Worm (Caenorhabditis elegans) whole organism, L3 larva: ENCODE measurements around the gene F19H6.5.

Experiments
- R02D3.7 ChIP-seq: fragments of 150-350 bp; optimal IDR thresholded peaks from 2 replicates; lab custom pipeline; 2014; ENCODE audit warnings: missing biosample characterization, missing genetic modification characterization
- ZK546.5 ChIP-seq: sonication (generic microtip); optimal IDR thresholded peaks from 2 replicates; lab custom pipeline; 2017; ENCODE audit warnings: missing biosample characterization, missing genetic modification characterization
- aly-2 ChIP-seq: fragments of 150-350 bp; optimal IDR thresholded peaks from 2 replicates; lab custom pipeline; 2014; ENCODE audit warnings: missing biosample characterization, missing genetic modification characterization
- ama-1 ChIP-seq: fragments of 150-350 bp; optimal IDR thresholded peaks from 2 replicates; lab custom pipeline; 2018
- ceh-82 ChIP-seq: fragments of 150-350 bp; optimal IDR thresholded peaks from 2 replicates; lab custom pipeline; 2014; ENCODE audit warnings: missing biosample characterization, missing genetic modification characterization
- ceh-9 ChIP-seq: sonication (generic microtip); optimal IDR thresholded peaks from 2 replicates; lab custom pipeline; 2018; ENCODE audit warnings: missing biosample characterization, missing genetic modification characterization
- elt-1 ChIP-seq: fragments of 150-350 bp; optimal IDR thresholded peaks from 2 replicates; lab custom pipeline; 2014; ENCODE audit warnings: missing biosample characterization, missing genetic modification characterization
- elt-2 ChIP-seq: sonication (generic microtip); optimal IDR thresholded peaks from 2 replicates; lab custom pipeline; 2016; ENCODE audit warnings: missing genetic modification reagents, mild to moderate bottlenecking, missing genetic modification characterization, missing compliant biosample characterization
- elt-3 ChIP-seq, 3 experiments: fragments of 150-350 bp in 1 of 3; sonication (generic microtip) in 2 of 3; optimal IDR thresholded peaks; 2 replicates in 2 of 3; 4 replicates in 1 of 3; lab custom pipeline; 2014 to 2017; ENCODE audit warnings: missing biosample characterization in 3 of 3, missing genetic modification characterization in 3 of 3
- eor-1 ChIP-seq, 2 experiments: fragments of 150-350 bp; optimal IDR thresholded peaks; 2 replicates each; lab custom pipeline; 2014 to 2018; ENCODE audit warnings: missing biosample characterization in 2 of 2, missing genetic modification characterization in 2 of 2
- fkh-10 ChIP-seq: sonication (generic microtip); optimal IDR thresholded peaks from 2 replicates; lab custom pipeline; 2017; ENCODE audit warnings: missing biosample characterization, missing genetic modification reagents, missing genetic modification characterization
- fos-1 ChIP-seq: fragments of 150-350 bp; optimal IDR thresholded peaks from 2 replicates; lab custom pipeline; 2014; ENCODE audit warnings: missing biosample characterization, missing genetic modification characterization
- lin-15B ChIP-seq: fragments of 150-350 bp; optimal IDR thresholded peaks from 2 replicates; lab custom pipeline; 2014; ENCODE audit warnings: missing biosample characterization, missing genetic modification characterization
- lin-39 ChIP-seq: fragments of 150-350 bp; optimal IDR thresholded peaks from 2 replicates; lab custom pipeline; 2018; ENCODE audit warnings: missing biosample characterization, missing genetic modification reagents, missing genetic modification characterization
- lsy-12 ChIP-seq: sonication (generic microtip); optimal IDR thresholded peaks from 2 replicates; lab custom pipeline; 2016; ENCODE audit warnings: mild to moderate bottlenecking, missing genetic modification characterization, missing compliant biosample characterization
- mdl-1 ChIP-seq: fragments of 150-350 bp; optimal IDR thresholded peaks from 2 replicates; lab custom pipeline; 2014; ENCODE audit warnings: missing biosample characterization, missing genetic modification characterization
- mml-1 ChIP-seq: fragments of 150-350 bp; sonication (generic microtip); optimal IDR thresholded peaks from 3 replicates; lab custom pipeline; 2014; ENCODE audit warnings: missing biosample characterization, missing genetic modification characterization
- nfya-1 ChIP-seq: sonication (generic microtip); optimal IDR thresholded peaks from 2 replicates; lab custom pipeline; 2017; ENCODE audit warnings: missing genetic modification characterization, mild to moderate bottlenecking, missing compliant biosample characterization, antibody characterized with exemption, moderate library complexity; ENCODE audit not compliant: insufficient read depth
- nhr-11 ChIP-seq: fragments of 150-350 bp; optimal IDR thresholded peaks from 2 replicates; lab custom pipeline; 2014; ENCODE audit warnings: missing biosample characterization, missing genetic modification characterization
- nhr-23 ChIP-seq: fragments of 150-350 bp; optimal IDR thresholded peaks from 2 replicates; lab custom pipeline; 2014; ENCODE audit warnings: missing biosample characterization, missing genetic modification reagents, missing genetic modification characterization
- nhr-237 ChIP-seq: fragments of 150-350 bp; optimal IDR thresholded peaks from 2 replicates; lab custom pipeline; 2014; ENCODE audit warnings: missing biosample characterization, missing genetic modification characterization
- nhr-25 ChIP-seq: sonication (generic microtip); optimal IDR thresholded peaks from 2 replicates; lab custom pipeline; 2017; ENCODE audit warnings: missing biosample characterization, missing genetic modification characterization
- nhr-67 ChIP-seq: fragments of 150-350 bp; optimal IDR thresholded peaks from 2 replicates; lab custom pipeline; 2014; ENCODE audit warnings: missing biosample characterization, missing genetic modification characterization
- nhr-76 ChIP-seq: fragments of 150-350 bp; sonication (generic microtip); optimal IDR thresholded peaks from 5 replicates; lab custom pipeline; 2014; ENCODE audit warnings: missing biosample characterization, missing genetic modification characterization
- nhr-77 ChIP-seq: fragments of 150-350 bp; optimal IDR thresholded peaks from 2 replicates; lab custom pipeline; 2014; ENCODE audit warnings: missing biosample characterization, missing genetic modification characterization
- sea-2 ChIP-seq: fragments of 150-350 bp; sonication (generic microtip); optimal IDR thresholded peaks from 4 replicates; lab custom pipeline; 2014; ENCODE audit warnings: missing biosample characterization, missing genetic modification reagents, missing genetic modification characterization
- snpc-4 ChIP-seq: fragments of 150-350 bp; optimal IDR thresholded peaks from 2 replicates; lab custom pipeline; 2014; ENCODE audit warnings: missing biosample characterization, missing genetic modification characterization
- unc-39 ChIP-seq: sonication (generic microtip); optimal IDR thresholded peaks from 4 replicates; lab custom pipeline; 2017; ENCODE audit warnings: missing biosample characterization, missing genetic modification characterization
- zag-1 ChIP-seq: fragments of 150-350 bp; optimal IDR thresholded peaks from 2 replicates; lab custom pipeline; 2014; ENCODE audit warnings: missing biosample characterization, missing genetic modification characterization
- ztf-11 ChIP-seq: fragments of 150-350 bp; optimal IDR thresholded peaks from 2 replicates; lab custom pipeline; 2014; ENCODE audit warnings: missing biosample characterization, missing genetic modification characterization

The F19H6.5 gene

DNA sequence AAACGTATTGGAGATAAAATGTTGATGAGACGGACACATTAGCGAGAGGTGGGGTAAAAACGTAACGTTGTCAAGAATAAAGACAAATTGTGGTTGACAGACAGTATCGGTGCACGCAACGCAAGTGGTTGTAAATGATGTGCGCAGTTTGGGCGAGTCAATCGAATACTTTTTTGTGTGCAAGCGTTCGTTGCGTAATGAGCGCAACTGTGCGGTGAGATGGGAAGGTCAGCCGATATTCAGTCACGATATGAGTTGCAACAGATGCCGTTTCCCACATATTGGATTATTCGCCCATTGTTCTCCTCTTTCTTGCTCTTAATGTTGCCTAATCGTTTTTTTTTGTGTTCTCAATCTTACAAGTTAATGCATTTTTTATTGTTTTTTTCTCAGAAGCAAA is 44.0 kb downstream of the F19H6.5 start, which contains the start of gene ceh-40:
Gene ceh-40 (minus strand): TSS at position 41 of the 400 bp plus-strand sequence.
- TF ChIP-seq lsy-12 (tag; lab: Kevin White, UChicago) (no peak), nhr-237 (tag; lab: Kevin White, UChicago) (no peak), mdl-1 (tag; lab: Kevin White, UChicago) (no peak), nfya-1 (no peak), unc-39 (no peak), ceh-9 (tag; lab: Kevin White, UChicago) (no peak), snpc-4 (tag; lab: Kevin White, UChicago) (no peak), ama-1 (no peak), ceh-82 (tag; lab: Kevin White, UChicago) (no peak), aly-2 (no peak), elt-3 (tag; optimal IDR thresholded peaks at IDR 0.05; lab: Kevin White, UChicago) (no peak), lin-39 (no peak), eor-1 (tag; optimal IDR thresholded peaks at IDR 0.05; lab: Kevin White, UChicago) (no peak), nhr-11 (tag; lab: Kevin White, UChicago) (no peak), nhr-67 (tag; lab: Kevin White, UChicago) (no peak), nhr-25 (tag; lab: Kevin White, UChicago) (no peak), elt-2 (tag; lab: Kevin White, UChicago) (no peak), nhr-77 (tag; lab: Kevin White, UChicago) (no peak)

DNA sequence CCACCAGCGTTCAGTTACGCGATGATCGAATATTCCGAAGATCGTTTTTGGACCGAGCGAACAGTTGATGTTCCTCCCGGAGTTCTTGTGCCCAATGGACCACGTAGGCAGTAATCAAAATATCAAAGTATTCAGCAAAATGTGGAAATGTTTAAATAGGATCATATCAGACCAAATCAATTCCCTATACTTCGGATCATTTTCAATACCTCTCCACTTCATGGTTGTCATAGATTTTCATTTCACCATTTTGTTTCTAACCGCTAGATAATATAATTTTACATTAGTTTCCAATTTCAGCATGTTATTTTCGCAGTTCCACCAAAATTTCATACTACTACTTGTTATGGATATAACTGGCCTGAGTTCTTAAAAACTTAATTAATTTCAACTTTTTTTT is 47.1 kb downstream of the F19H6.5 start:
- TF ChIP-seq mdl-1 (tag; lab: Kevin White, UChicago) (no peak), zag-1 (tag; lab: Kevin White, UChicago) (no peak), fos-1 (tag; lab: Kevin White, UChicago) (no peak), elt-1 (tag; lab: Kevin White, UChicago) (no peak), ZK546.5 (tag; lab: Kevin White, UChicago) (no peak)
- TF ChIP-seq, all 47 proteins: peak for 0

DNA sequence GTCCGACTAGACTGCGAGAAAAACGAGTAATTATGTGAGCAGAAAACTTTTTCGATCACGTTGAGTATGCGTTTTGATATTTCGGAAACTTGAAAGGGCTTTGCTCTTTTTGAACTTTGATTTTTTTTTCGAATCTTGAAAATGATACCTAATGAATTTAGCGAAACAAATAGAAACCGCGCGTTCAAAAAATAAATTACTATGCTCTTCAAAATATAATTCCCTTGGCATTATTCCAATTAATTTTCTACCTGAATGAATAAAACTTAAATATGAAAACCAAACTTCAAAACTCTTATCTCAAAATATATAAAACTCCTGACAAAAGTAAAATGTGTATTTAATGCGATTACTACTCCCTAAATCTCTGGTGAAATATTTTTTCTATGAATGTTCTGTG is 49.4 kb downstream of the F19H6.5 start, which contains the start of gene xtr-2:
Gene xtr-2 (plus strand): TSS at position 301 of the 400 bp plus-strand sequence.
- TF ChIP-seq lsy-12 (tag; lab: Kevin White, UChicago), result no peak
- no peak for TF ChIP-seq nhr-237 (tag; lab: Kevin White, UChicago)
- no peak for TF ChIP-seq nhr-76 (tag; lab: Kevin White, UChicago)
- TF ChIP-seq nhr-25 (tag; lab: Kevin White, UChicago), result no peak

DNA sequence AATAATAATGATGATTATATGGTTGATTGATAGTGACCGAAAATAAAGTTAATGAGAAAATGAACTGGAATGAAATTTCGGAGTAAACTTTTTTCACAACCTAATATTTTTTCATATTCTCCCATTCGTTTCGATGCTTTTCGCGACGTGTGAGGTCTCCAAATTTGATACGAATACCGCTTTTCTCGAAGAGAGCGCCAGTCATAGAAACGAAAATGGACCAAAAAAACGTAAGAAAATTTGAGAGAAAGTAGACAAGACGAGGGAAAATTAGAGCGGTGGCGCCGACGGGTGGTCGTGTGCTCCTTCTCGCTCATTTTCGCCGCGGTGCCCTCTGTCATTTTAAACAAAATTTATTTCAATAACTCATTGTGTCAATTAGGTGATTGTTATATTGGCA is 50.3 kb downstream of the F19H6.5 start:
- TF ChIP-seq nhr-76 (tag; lab: Kevin White, UChicago), result no peak
- TF ChIP-seq nhr-11 (tag; lab: Kevin White, UChicago), result no peak
- no peak for TF ChIP-seq ceh-82 (tag; lab: Kevin White, UChicago)
- TF ChIP-seq fkh-10 (GFP tag; lab: Kevin White, UChicago), result no peak
- no peak for TF ChIP-seq sea-2 (GFP tag; lab: Kevin White, UChicago)
- TF ChIP-seq lin-15B (tag; lab: Kevin White, UChicago), result no peak
- no peak for TF ChIP-seq snpc-4 (tag; lab: Kevin White, UChicago)
- TF ChIP-seq R02D3.7 (tag; lab: Kevin White, UChicago), result no peak
- TF ChIP-seq, all 47 proteins: peak for 0

DNA sequence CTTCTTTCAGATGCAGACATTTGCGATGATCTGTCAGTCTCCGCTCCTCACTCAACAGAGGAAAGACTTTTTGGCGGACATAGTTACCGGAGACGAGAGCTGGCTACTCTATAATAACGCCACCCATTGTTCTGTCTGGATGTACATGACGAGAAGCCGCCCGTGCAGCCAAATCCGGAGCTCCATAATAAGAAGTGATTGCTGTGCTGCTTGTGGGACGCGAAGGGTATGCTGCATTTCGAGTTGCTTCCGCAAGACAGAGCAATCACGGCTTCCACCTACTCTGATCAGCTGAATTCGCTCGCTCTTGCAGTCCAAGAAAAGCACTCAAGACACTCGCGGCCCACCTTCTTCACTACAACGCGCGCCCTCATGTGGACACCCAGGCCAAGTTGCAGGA is 50.9 kb downstream of the F19H6.5 start:
- TF ChIP-seq mml-1 (no peak), mdl-1 (tag; lab: Kevin White, UChicago) (no peak), eor-1 (tag; optimal IDR thresholded peaks at IDR 0.05; lab: Kevin White, UChicago) (no peak), sea-2 (GFP tag; lab: Kevin White, UChicago) (no peak), nhr-23 (tag; lab: Kevin White, UChicago) (no peak), ZK546.5 (tag; lab: Kevin White, UChicago) (no peak), aly-2 (no peak), unc-39 (no peak), ztf-11 (no peak)
